Fruit fly (Drosophila melanogaster) whole organism, embryonic: ENCODE data around the gene CG31683.

Source experiments
- Ada2b ChIP-seq: fragments of 200-800 bp; sonication (Bioruptor generic); IDR thresholded peaks from 2 replicates; pipeline ENCODE4 v1.3.6; 2022; ENCODE audit warnings: missing biosample characterization, missing genetic modification characterization
- B-H1 ChIP-seq: fragments of 200-800 bp; sonication (Bioruptor generic); IDR thresholded peaks from 3 replicates; pipeline ENCODE4 v1.3.6; 2022; ENCODE audit warnings: missing biosample characterization, missing genetic modification characterization
- CG10147 ChIP-seq: fragments of 200-800 bp; sonication (Bioruptor generic); optimal IDR thresholded peaks from 2 replicates; lab custom pipeline; 2019; ENCODE audit warnings: missing biosample characterization, mild to moderate bottlenecking, missing genetic modification characterization, moderate library complexity
- CG10543 ChIP-seq: fragments of 200-800 bp; sonication (Bioruptor generic); optimal IDR thresholded peaks from 3 replicates; lab custom pipeline; 2017; ENCODE audit warnings: missing biosample characterization, mild to moderate bottlenecking, missing genetic modification characterization, moderate library complexity
- CG12659 ChIP-seq: fragments of 200-800 bp; sonication (Bioruptor generic); optimal IDR thresholded peaks from 3 replicates; lab custom pipeline; 2017; ENCODE audit warnings: mild to moderate bottlenecking, missing biosample characterization, missing genetic modification reagents, missing genetic modification characterization
- CG13287 ChIP-seq: fragments of 200-800 bp; sonication (Bioruptor generic); IDR thresholded peaks from 2 replicates; pipeline ENCODE4 v1.3.6; 2022; ENCODE audit warnings: missing biosample characterization, missing genetic modification characterization; ENCODE audit not compliant: partially characterized antibody
- CG17385 ChIP-seq: fragments of 200-800 bp; sonication (Bioruptor generic); optimal IDR thresholded peaks from 3 replicates; lab custom pipeline; 2018; ENCODE audit warnings: missing biosample characterization, mild to moderate bottlenecking, missing genetic modification characterization
- CG18011 ChIP-seq: fragments of 200-800 bp; sonication (Bioruptor generic); optimal IDR thresholded peaks from 2 replicates; lab custom pipeline; 2017; ENCODE audit warnings: missing biosample characterization, missing genetic modification characterization, mild to moderate bottlenecking, moderate library complexity, missing genotype
- CG18262 ChIP-seq: fragments of 200-800 bp; optimal IDR thresholded peaks from 3 replicates; lab custom pipeline; 2019; ENCODE audit warnings: missing biosample characterization, mild to moderate bottlenecking, missing genetic modification characterization, moderate library complexity
- CG2712 ChIP-seq: fragments of 200-800 bp; optimal IDR thresholded peaks from 3 replicates; lab custom pipeline; 2019; ENCODE audit warnings: missing biosample characterization, mild to moderate bottlenecking, missing genetic modification characterization, moderate library complexity
- CG31365 ChIP-seq: fragments of 200-800 bp; sonication (Bioruptor generic); optimal IDR thresholded peaks from 2 replicates; lab custom pipeline; 2018; ENCODE audit warnings: missing biosample characterization, mild to moderate bottlenecking, missing genetic modification characterization
- CG5953 ChIP-seq: fragments of 200-800 bp; sonication (Bioruptor generic); IDR thresholded peaks from 2 replicates; pipeline ENCODE4 v1.3.6; 2022; ENCODE audit warnings: missing biosample characterization, missing genetic modification characterization
- CG6175 ChIP-seq: fragments of 200-800 bp; sonication (Bioruptor generic); IDR thresholded peaks from 3 replicates; pipeline ENCODE4 v1.3.6; 2022; ENCODE audit warnings: missing biosample characterization, missing genetic modification characterization
- CG6689 ChIP-seq: fragments of 200-800 bp; sonication (Bioruptor generic); IDR thresholded peaks from 2 replicates; pipeline ENCODE4 v1.3.6; 2022; ENCODE audit warnings: missing biosample characterization, missing genetic modification characterization
- CG8290 ChIP-seq, 3 experiments: fragments of 200-800 bp; sonication (Bioruptor generic); optimal IDR thresholded peaks; 2 replicates each; lab custom pipeline; 2016 to 2019; ENCODE audit warnings: missing biosample characterization in 3 of 3, missing genetic modification characterization in 3 of 3, mild to moderate bottlenecking in 2 of 3, moderate library complexity in 1 of 3
- CG9437 ChIP-seq: fragments of 200-800 bp; sonication (Bioruptor generic); optimal IDR thresholded peaks from 2 replicates; lab custom pipeline; 2018; ENCODE audit warnings: missing biosample characterization, mild to moderate bottlenecking, missing genetic modification characterization
- CrebB ChIP-seq: fragments of 200-800 bp; sonication (Bioruptor generic); optimal IDR thresholded peaks from 3 replicates; lab custom pipeline; 2018; ENCODE audit warnings: missing biosample characterization, mild to moderate bottlenecking, missing genetic modification characterization
- Doc3 ChIP-seq: fragments of 200-800 bp; sonication (Bioruptor generic); IDR thresholded peaks from 3 replicates; pipeline ENCODE4 v1.3.6; 2022; ENCODE audit warnings: missing biosample characterization, missing genetic modification characterization; ENCODE audit not compliant: partially characterized antibody
- Dref ChIP-seq: fragments of 200-800 bp; sonication (Bioruptor generic); IDR thresholded peaks from 2 replicates; pipeline ENCODE4 v1.3.6; 2022; ENCODE audit warnings: missing biosample characterization, missing genetic modification characterization
- Fer1 ChIP-seq: fragments of 200-800 bp; sonication (Bioruptor generic); optimal IDR thresholded peaks from 2 replicates; lab custom pipeline; 2017; ENCODE audit warnings: missing biosample characterization, mild to moderate bottlenecking, missing genetic modification characterization
- HmgZ ChIP-seq: fragments of 200-800 bp; sonication (Bioruptor generic); optimal IDR thresholded peaks from 2 replicates; lab custom pipeline; 2018; ENCODE audit warnings: missing biosample characterization, mild to moderate bottlenecking, missing genetic modification characterization
- MBD-R2 ChIP-seq: fragments of 200-800 bp; sonication (Bioruptor generic); IDR thresholded peaks from 2 replicates; pipeline ENCODE4 v1.3.6; 2022; ENCODE audit warnings: missing biosample characterization, missing genetic modification characterization
- Meics ChIP-seq: fragments of 200-800 bp; sonication (Bioruptor generic); optimal IDR thresholded peaks from 2 replicates; lab custom pipeline; 2017; ENCODE audit warnings: missing biosample characterization, mild to moderate bottlenecking, missing genetic modification characterization
- Opbp ChIP-seq: fragments of 200-800 bp; sonication (Bioruptor generic); IDR thresholded peaks from 3 replicates; pipeline ENCODE4 v1.3.6; 2022; ENCODE audit warnings: missing biosample characterization, missing genetic modification characterization; ENCODE audit not compliant: partially characterized antibody
- Scr ChIP-seq: fragments of 200-800 bp; sonication (Bioruptor generic); IDR thresholded peaks from 2 replicates; pipeline ENCODE4 v1.3.6; 2022; ENCODE audit warnings: missing biosample characterization, missing genetic modification characterization; ENCODE audit not compliant: partially characterized antibody
- Sry-δ ChIP-seq: fragments of 200-800 bp; sonication (Bioruptor generic); optimal IDR thresholded peaks from 2 replicates; lab custom pipeline; 2016; ENCODE audit warnings: missing biosample characterization, missing genetic modification characterization
- az2 ChIP-seq: fragments of 200-800 bp; sonication (Bioruptor generic); optimal IDR thresholded peaks from 3 replicates; lab custom pipeline; 2016; ENCODE audit warnings: missing biosample characterization, missing genetic modification characterization
- cg ChIP-seq: fragments of 200-800 bp; sonication (Bioruptor generic); optimal IDR thresholded peaks from 3 replicates; lab custom pipeline; 2019; ENCODE audit warnings: missing biosample characterization, mild to moderate bottlenecking, missing genetic modification characterization, moderate library complexity
- dmrt99B ChIP-seq: fragments of 200-800 bp; sonication (Bioruptor generic); optimal IDR thresholded peaks from 2 replicates; lab custom pipeline; 2018; ENCODE audit warnings: missing biosample characterization, mild to moderate bottlenecking, missing genetic modification characterization, moderate library complexity
- hkb ChIP-seq, 2 experiments: fragments of 200-800 bp in 1 of 2; fragments of >200 bp in 1 of 2; sonication (Bioruptor generic) in 1 of 2; IDR thresholded peaks in 1 of 2; optimal IDR thresholded peaks in 1 of 2; 2 replicates each; pipeline versions ENCODE4 v1.3.6 to Lab custom; 2017 to 2022; ENCODE audit warnings: missing biosample characterization in 1 of 2, missing genetic modification characterization in 1 of 2
- insv ChIP-seq, 2 experiments: fragments of 200-800 bp; sonication (Bioruptor generic); optimal IDR thresholded peaks; 3 replicates each; lab custom pipeline; 2016 to 2018; ENCODE audit warnings: missing biosample characterization in 2 of 2, missing genetic modification characterization in 2 of 2
- jing ChIP-seq: fragments of 200-800 bp; sonication (Bioruptor generic); optimal IDR thresholded peaks from 2 replicates; lab custom pipeline; 2018; ENCODE audit warnings: missing biosample characterization, mild to moderate bottlenecking, missing genetic modification characterization
- jumu ChIP-seq: fragments of 200-800 bp; sonication (Bioruptor generic); optimal IDR thresholded peaks from 3 replicates; lab custom pipeline; 2016; ENCODE audit warnings: missing biosample characterization, missing genetic modification characterization
- lbe ChIP-seq: fragments of 200-800 bp; sonication (Bioruptor generic); optimal IDR thresholded peaks from 2 replicates; lab custom pipeline; 2016; ENCODE audit warnings: missing biosample characterization, mild to moderate bottlenecking, missing genetic modification characterization
- nerfin-1 ChIP-seq: fragments of 200-800 bp; sonication (Bioruptor generic); optimal IDR thresholded peaks from 3 replicates; lab custom pipeline; 2019; ENCODE audit warnings: missing biosample characterization, mild to moderate bottlenecking, missing genetic modification characterization, moderate library complexity
- nom ChIP-seq: fragments of 200-800 bp; sonication (Bioruptor generic); optimal IDR thresholded peaks from 2 replicates; lab custom pipeline; 2017; ENCODE audit warnings: missing biosample characterization, missing genetic modification characterization, mild to moderate bottlenecking, moderate library complexity, missing genetic modification reagents
- sens ChIP-seq: fragments of 200-800 bp; sonication (Bioruptor generic); peaks from one replicate; lab custom pipeline; 2016; ENCODE audit warnings: missing biosample characterization, missing genetic modification characterization
- zen2 ChIP-seq: fragments of 200-800 bp; sonication (Bioruptor generic); IDR thresholded peaks from 3 replicates; pipeline ENCODE4 v1.3.6; 2022; ENCODE audit warnings: missing biosample characterization, missing genetic modification characterization; ENCODE audit not compliant: partially characterized antibody

The CG31683 gene

DNA sequence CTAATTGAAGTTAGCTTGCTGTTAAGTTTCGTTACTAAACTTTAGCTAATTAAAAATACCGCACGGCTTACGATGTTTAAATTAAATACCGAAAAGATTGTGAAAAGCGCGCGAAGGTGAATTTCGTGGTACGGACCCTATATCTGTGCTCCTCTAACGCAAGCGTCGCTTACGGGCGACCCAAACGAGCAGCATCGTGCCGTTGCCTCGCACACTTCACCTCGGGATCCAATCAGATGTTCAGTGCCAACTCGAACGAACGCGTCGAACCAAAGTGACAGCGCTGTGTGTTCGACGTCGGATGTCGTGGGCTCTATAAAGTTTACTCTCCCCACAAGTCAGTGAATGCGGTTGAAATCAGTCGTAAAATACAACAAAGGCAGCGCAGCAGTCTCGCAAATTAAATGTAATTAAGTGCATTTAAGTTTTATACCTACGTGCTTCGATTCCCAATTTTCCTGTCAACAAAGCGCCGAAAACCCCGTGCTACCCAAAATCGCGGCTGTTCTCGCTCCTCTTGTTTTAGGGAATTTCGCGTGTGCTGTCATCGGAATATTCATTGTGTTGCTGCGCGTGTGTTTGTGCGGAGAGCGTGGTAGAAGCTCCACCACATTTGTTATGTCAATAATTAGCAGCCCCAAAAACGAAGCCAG lies 20.9 kb downstream of the CG31683 start (continued):
- TF ChIP-seq insv (GFP tag; optimal IDR thresholded peaks at IDR 0.05; lab: Kevin White, UChicago): peak; percentile 21 to 92
- peak; percentile 53 for TF ChIP-seq nom
- peak; percentile 40 for TF ChIP-seq HmgZ (tag; lab: Kevin White, UChicago)
- TF ChIP-seq CG10543 (GFP tag; lab: Kevin White, UChicago): peak; percentile 38
- TF ChIP-seq Doc3: 0 out of 3 replicates have a peak, but pooled peaks have one; percentile 9
- TF ChIP-seq jing (GFP tag; lab: Kevin White, UChicago): no peak
- TF ChIP-seq Dref (GFP tag; lab: Robert Waterston, UW): no peak
- TF ChIP-seq Meics (GFP tag; lab: Kevin White, UChicago): peak; percentile 100
- no peak for TF ChIP-seq zen2 (GFP tag; lab: Robert Waterston, UW)
- no peak for TF ChIP-seq jumu (GFP tag; lab: Kevin White, UChicago)
- TF ChIP-seq B-H1 (GFP tag; lab: Robert Waterston, UW): no peak
- TF ChIP-seq Opbp (GFP tag; lab: Robert Waterston, UW): peak; percentile 54; the same call in 1 of the 3 replicates
- peak; percentile 2 for TF ChIP-seq CG31365 (tag; lab: Kevin White, UChicago)
- 0 out of 2 replicates have a peak, but pooled peaks have one; percentile 29 for TF ChIP-seq Ada2b
- no peak for TF ChIP-seq MBD-R2 (GFP tag; lab: Robert Waterston, UW)
- peak; percentile 16 for TF ChIP-seq CG12659 (GFP tag; lab: Kevin White, UChicago)
- TF ChIP-seq hkb (optimal IDR thresholded peaks at IDR 0.05; lab: Kevin White, UChicago): no peak
- 0 out of 2 replicates have a peak, but pooled peaks have one; percentile 20 for TF ChIP-seq hkb (GFP tag; IDR thresholded peaks at IDR 0.05; lab: Robert Waterston, UW)
- peak; percentile 28 for TF ChIP-seq lbe
- TF ChIP-seq CG10147 (GFP tag; lab: Kevin White, UChicago): peak; percentile 30
- peak; percentile 5 for TF ChIP-seq Fer1
- no peak for TF ChIP-seq CG8290 (GFP tag; optimal IDR thresholded peaks at IDR 0.05; lab: Kevin White, UChicago)
- TF ChIP-seq CG8290 (tag; optimal IDR thresholded peaks at IDR 0.05; lab: Kevin White, UChicago): peak in 1 of 2 experiments; percentile 58
- peak; percentile 2 for TF ChIP-seq CG18262
- TF ChIP-seq CG17385 (GFP tag; lab: Kevin White, UChicago): peak; percentile 36
- TF ChIP-seq CG5953 (GFP tag; lab: Robert Waterston, UW): no peak
- peak; percentile 39 for TF ChIP-seq CrebB
- peak; percentile 44 for TF ChIP-seq sens
- TF ChIP-seq Scr (GFP tag; lab: Robert Waterston, UW): 0 out of 2 replicates have a peak, but pooled peaks have one; percentile 9
- TF ChIP-seq CG18011 (GFP tag; lab: Kevin White, UChicago): peak; percentile 12
- peak; percentile 47; the same call in 1 of the 2 replicates for TF ChIP-seq CG13287

DNA sequence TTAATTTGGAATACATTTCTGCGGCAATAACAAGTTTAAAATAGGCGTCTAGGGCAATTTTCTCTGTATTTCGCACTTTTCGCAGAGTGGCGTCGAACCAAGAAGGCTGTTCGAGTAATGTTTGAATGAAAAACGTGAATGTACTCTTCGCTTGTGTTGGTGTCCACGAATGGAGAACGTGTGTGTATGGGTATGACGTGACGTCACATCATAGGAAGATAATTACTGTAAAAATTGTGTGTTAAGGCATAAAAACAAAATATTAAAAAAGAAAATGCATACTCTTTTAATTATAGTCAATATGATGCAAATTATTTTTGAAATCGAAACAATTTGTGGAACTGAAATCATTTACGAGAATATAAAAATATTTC lies 21.4 kb downstream of the CG31683 start:
- no peak for TF ChIP-seq Sry-δ (GFP tag; lab: Kevin White, UChicago)
- peak; percentile 38 for TF ChIP-seq cg
- TF ChIP-seq CG2712 (tag; lab: Kevin White, UChicago): peak; percentile 13
- TF ChIP-seq dmrt99B (tag; lab: Kevin White, UChicago): no peak
- peak; percentile 26; the same call in 1 of the 2 replicates for TF ChIP-seq CG6689 (GFP tag; lab: Robert Waterston, UW)
- TF ChIP-seq az2 (GFP tag; lab: Kevin White, UChicago): no peak
- TF ChIP-seq nerfin-1 (tag; lab: Kevin White, UChicago): no peak
- peak; percentile 85 for TF ChIP-seq sens
- TF ChIP-seq CG6175: no peak
- peak; percentile 50 for TF ChIP-seq CG9437 (GFP tag; lab: Kevin White, UChicago)
- TF ChIP-seq CG5953 (GFP tag; lab: Robert Waterston, UW): no peak
